Fruit fly (Drosophila melanogaster): ENCODE data around the gene Dpck.

- TF ChIP-seq dysf (GFP tag; IDR thresholded peaks at IDR 0.05): no peak
- TF ChIP-seq CG6272 (GFP tag; IDR thresholded peaks at IDR 0.05): no peak
- no peak for TF ChIP-seq Mad (GFP tag; optimal IDR thresholded peaks at IDR 0.05)
- TF ChIP-seq dmrt11E (tag; optimal IDR thresholded peaks at IDR 0.05): no peak
- no peak for TF ChIP-seq CG6765 (GFP tag; optimal IDR thresholded peaks at IDR 0.05)
- no peak for TF ChIP-seq Xbp1 (GFP tag; optimal IDR thresholded peaks at IDR 0.05)
- TF ChIP-seq ken (GFP tag; IDR thresholded peaks at IDR 0.05): no peak
- TF ChIP-seq CG16779 (GFP tag; IDR thresholded peaks at IDR 0.05): no peak
- peak; percentile 7 for TF ChIP-seq CG11504 (tag; optimal IDR thresholded peaks at IDR 0.05)
- no peak for TF ChIP-seq CG17568 (GFP tag; optimal IDR thresholded peaks at IDR 0.05)
- TF ChIP-seq row (GFP tag; IDR thresholded peaks at IDR 0.05): no peak
- TF ChIP-seq CG7357 (GFP tag; IDR thresholded peaks at IDR 0.05): no peak
- no peak for TF ChIP-seq h (optimal IDR thresholded peaks at IDR 0.05)
- TF ChIP-seq gcm2 (GFP tag; optimal IDR thresholded peaks at IDR 0.05): no peak
These were observed 34.5 kb downstream of the Dpck start for dm6 chr3R:7116511-7116910.

All from whole organism, embryonic.